Fruit fly (Drosophila melanogaster): ENCODE data around the gene Hsc20.

DNA sequence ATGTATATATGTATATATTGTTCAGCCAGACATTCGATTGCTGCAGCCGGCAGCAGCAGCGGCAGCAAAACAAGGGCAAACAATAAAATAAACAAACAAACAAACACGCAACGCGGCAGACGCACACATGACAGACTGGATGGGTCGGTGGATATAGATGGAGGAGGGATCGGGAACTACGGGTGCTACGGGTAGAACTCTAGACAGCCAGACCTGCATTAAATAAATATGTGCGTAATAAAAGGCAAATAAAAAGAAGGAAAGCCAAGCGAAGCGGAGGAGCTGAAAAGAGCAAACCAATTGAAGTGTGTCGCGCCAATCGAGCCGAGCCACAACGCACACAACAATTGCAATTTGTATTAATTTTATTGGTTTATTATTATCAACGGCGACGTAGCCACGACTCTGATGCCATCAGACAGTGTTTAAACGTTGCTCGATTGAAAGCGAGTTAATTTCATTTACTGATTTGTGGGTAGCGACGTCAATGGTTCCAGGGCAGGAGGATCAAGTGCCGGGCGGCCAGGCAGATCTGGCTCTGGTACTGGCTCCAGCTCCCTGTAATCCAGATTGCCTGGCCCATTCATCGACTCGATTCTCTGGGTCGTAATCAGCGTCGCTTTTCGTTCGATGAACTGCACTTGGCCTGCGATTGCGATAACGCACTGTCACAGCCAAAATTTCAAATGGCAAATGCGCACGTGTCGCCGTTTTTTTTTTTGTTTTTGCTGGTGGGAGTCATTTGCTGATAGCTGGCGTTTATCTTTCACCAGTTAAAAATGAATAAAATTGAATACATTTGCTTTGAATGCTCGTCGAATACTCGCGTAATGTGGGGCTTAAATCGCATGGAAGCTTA is 38.8 kb upstream of the Hsc20 start:
- TF ChIP-seq CTCF (optimal IDR thresholded peaks at IDR 0.05) = no peak
- TF ChIP-seq CG8478 (optimal IDR thresholded peaks at IDR 0.05) = no peak

Data from S2 (cell line).